Fruit fly (Drosophila melanogaster) whole organism, prepupa: ENCODE results near the gene Blos2.

Experiments
- Sox102F ChIP-seq: fragments of 200-800 bp; sonication (Bioruptor generic); optimal IDR thresholded peaks from 2 replicates; lab custom pipeline; 2016; ENCODE audit warnings: missing biosample characterization, mild to moderate bottlenecking, missing genetic modification characterization
- svp ChIP-seq: fragments of 200-800 bp; sonication (Bioruptor generic); peaks from one replicate; lab custom pipeline; 2016; ENCODE audit warnings: missing biosample characterization, missing genetic modification characterization

DNA sequence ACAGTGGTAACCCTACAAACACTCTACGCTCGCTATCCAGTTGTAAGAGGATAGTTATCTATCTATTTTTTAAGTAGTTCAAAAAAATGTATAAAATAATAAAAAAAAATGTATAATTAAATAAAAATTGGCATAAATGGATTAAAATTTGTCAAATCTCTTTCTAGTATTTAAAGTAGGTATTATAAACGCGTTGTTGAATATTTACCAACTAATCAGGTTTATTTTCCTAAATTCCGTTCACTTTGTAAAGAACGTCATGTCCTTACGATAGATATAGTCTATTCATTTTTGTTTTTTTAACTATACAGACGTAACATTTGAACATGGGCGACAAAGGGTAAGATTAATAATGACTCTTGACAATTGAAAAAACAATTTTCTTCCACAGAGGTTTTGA, 34.1 kb upstream of the Blos2 start, which contains the start of gene CG32081:
- TF ChIP-seq svp (no peak), Sox102F (no peak)
